Fruit fly (Drosophila melanogaster): ENCODE results near the gene fipi.

fipi gene

dm6 chr2L:4810044-4810609, 16.3 kb upstream of the fipi start (continued):
- TF ChIP-seq HLH4C (GFP tag; IDR thresholded peaks at IDR 0.05; ENCODE audit: partially characterized antibody) (peak; percentile 31; the same call in 2 of the 3 replicates), ind (GFP tag; optimal IDR thresholded peaks at IDR 0.05) (no peak), btn (GFP tag; optimal IDR thresholded peaks at IDR 0.05) (no peak), dysf (GFP tag; IDR thresholded peaks at IDR 0.05) (peak; percentile 49; the same call in 1 of the 3 replicates), CG17912 (GFP tag; optimal IDR thresholded peaks at IDR 0.05) (peak; percentile 79), CG32767 (GFP tag; IDR thresholded peaks at IDR 0.05) (peak; percentile 53; the same call in 1 of the 2 replicates), Mad (GFP tag; optimal IDR thresholded peaks at IDR 0.05) (peak; percentile 48), zfh2 (GFP tag; optimal IDR thresholded peaks at IDR 0.05) (peak; percentile 12), CG17568 (GFP tag; optimal IDR thresholded peaks at IDR 0.05) (no peak), fu2 (GFP tag; optimal IDR thresholded peaks at IDR 0.05) (no peak), slou (GFP tag; optimal IDR thresholded peaks at IDR 0.05) (no peak), ci (GFP tag; IDR thresholded peaks at IDR 0.05) (peak; percentile 54; the same call in 1 of the 3 replicates), al (GFP tag; IDR thresholded peaks at IDR 0.05) (0 out of 2 replicates have a peak, but pooled peaks have one; percentile 10), Lhr (GFP tag; optimal IDR thresholded peaks at IDR 0.05) (peak; percentile 100), Fer3 (tag; optimal IDR thresholded peaks at IDR 0.05) (peak; percentile 35), Gug (GFP tag; IDR thresholded peaks at IDR 0.05) (no peak), CG1602 (GFP tag; optimal IDR thresholded peaks at IDR 0.05) (peak; percentile 35), Opbp (GFP tag; IDR thresholded peaks at IDR 0.05; ENCODE audit: partially characterized antibody) (peak; percentile 68), Atf6 (GFP tag; IDR thresholded peaks at IDR 0.05) (peak; percentile 73), CG2129 (GFP tag; IDR thresholded peaks at IDR 0.05; ENCODE audit: partially characterized antibody) (no peak), jing (GFP tag; optimal IDR thresholded peaks at IDR 0.05) (no peak), Hand (GFP tag; optimal IDR thresholded peaks at IDR 0.05) (no peak), H2.0 (GFP tag; IDR thresholded peaks at IDR 0.05) (peak; percentile 23; the same call in 1 of the 2 replicates), ftz-f1 (GFP tag; optimal IDR thresholded peaks at IDR 0.05) (peak; percentile 91), sd (tag; optimal IDR thresholded peaks at IDR 0.05) (peak; percentile 94), HLH3B (GFP tag; IDR thresholded peaks at IDR 0.05) (no peak), crp (GFP tag; optimal IDR thresholded peaks at IDR 0.05) (peak in 1 of 2 experiments; percentile 48), tup (GFP tag; optimal IDR thresholded peaks at IDR 0.05) (peak; percentile 19), maf-S (GFP tag; optimal IDR thresholded peaks at IDR 0.05) (no peak), CG11398 (GFP tag; optimal IDR thresholded peaks at IDR 0.05) (no peak), NK7.1 (GFP tag; optimal IDR thresholded peaks at IDR 0.05) (no peak), Ada2b (GFP tag; IDR thresholded peaks at IDR 0.05) (no peak), CG15269 (tag; optimal IDR thresholded peaks at IDR 0.05) (peak; percentile 58), cad (GFP tag; optimal IDR thresholded peaks at IDR 0.05) (no peak), CG8478 (optimal IDR thresholded peaks at IDR 0.05) (peak; percentile 65), ro (GFP tag; IDR thresholded peaks at IDR 0.05) (no peak), Pdp1 (GFP tag; optimal IDR thresholded peaks at IDR 0.05) (peak in 1 of 2 experiments; percentile 33), CG1647 (GFP tag; optimal IDR thresholded peaks at IDR 0.05) (peak; percentile 13), bowl (GFP tag; IDR thresholded peaks at IDR 0.05) (no peak), CG12391 (tag; optimal IDR thresholded peaks at IDR 0.05) (peak; percentile 69), CG17359 (tag; optimal IDR thresholded peaks at IDR 0.05) (no peak), slbo (GFP tag; IDR thresholded peaks at IDR 0.05) (peak; percentile 62), vnd (GFP tag; IDR thresholded peaks at IDR 0.05; ENCODE audit: partially characterized antibody) (no peak), sug (tag; optimal IDR thresholded peaks at IDR 0.05) (peak; percentile 72), CG1233 (GFP tag; optimal IDR thresholded peaks at IDR 0.05) (no peak), Sry-β (GFP tag; optimal IDR thresholded peaks at IDR 0.05) (no peak), CG3163 (GFP tag; optimal IDR thresholded peaks at IDR 0.05) (no peak), grau (tag; optimal IDR thresholded peaks at IDR 0.05) (peak; percentile 57), Rx (GFP tag; IDR thresholded peaks at IDR 0.05) (no peak), Blimp-1 (GFP tag; optimal IDR thresholded peaks at IDR 0.05) (peak; percentile 52)
